Fruit fly (Drosophila melanogaster) whole organism, prepupa: ENCODE results near the gene CG44836.

Experiments used
- Blimp-1 ChIP-seq: fragments of 200-800 bp; sonication (Bioruptor generic); optimal IDR thresholded peaks from 3 replicates; lab custom pipeline; 2017; ENCODE audit warnings: missing biosample characterization, missing genetic modification characterization, mild to moderate bottlenecking, moderate library complexity, missing genetic modification reagents
- CG10631 ChIP-seq: fragments of 200-800 bp; sonication (Bioruptor generic); optimal IDR thresholded peaks from 2 replicates; lab custom pipeline; 2016; ENCODE audit warnings: missing biosample characterization, missing genetic modification characterization
- CG10669 ChIP-seq: fragments of 200-800 bp; sonication (Bioruptor generic); optimal IDR thresholded peaks from 3 replicates; lab custom pipeline; 2018; ENCODE audit warnings: missing biosample characterization, mild to moderate bottlenecking, missing genetic modification characterization, moderate library complexity
- CG11762 ChIP-seq: fragments of 200-800 bp; sonication (Bioruptor generic); optimal IDR thresholded peaks from 3 replicates; lab custom pipeline; 2016; ENCODE audit warnings: missing biosample characterization, missing genetic modification characterization; ENCODE audit not compliant: insufficient read depth
- CG11902 ChIP-seq: fragments of 200-800 bp; sonication (Bioruptor generic); optimal IDR thresholded peaks from 3 replicates; lab custom pipeline; 2016; ENCODE audit warnings: missing biosample characterization, missing genetic modification characterization
- CG16779 ChIP-seq: fragments of 200-800 bp; sonication (Bioruptor generic); optimal IDR thresholded peaks from 3 replicates; lab custom pipeline; 2017; ENCODE audit warnings: missing biosample characterization, mild to moderate bottlenecking, missing genetic modification characterization
- CG31627 ChIP-seq: fragments of 200-800 bp; sonication (Bioruptor generic); optimal IDR thresholded peaks from 3 replicates; lab custom pipeline; 2016; ENCODE audit warnings: missing biosample characterization, missing genetic modification characterization
- CG32006 ChIP-seq: fragments of 200-800 bp; sonication (Bioruptor generic); optimal IDR thresholded peaks from 3 replicates; lab custom pipeline; 2017; ENCODE audit warnings: missing biosample characterization, mild to moderate bottlenecking, missing genetic modification characterization
- CG3919 ChIP-seq: fragments of 200-800 bp; sonication (Bioruptor generic); optimal IDR thresholded peaks from 3 replicates; lab custom pipeline; 2016; ENCODE audit warnings: missing biosample characterization, missing genetic modification characterization
- CG4318 ChIP-seq: fragments of 200-800 bp; sonication (Bioruptor generic); optimal IDR thresholded peaks from 3 replicates; lab custom pipeline; 2017; ENCODE audit warnings: missing biosample characterization, mild to moderate bottlenecking, missing genetic modification characterization
- CG6163 ChIP-seq: fragments of 200-800 bp; sonication (Bioruptor generic); IDR thresholded peaks from 3 replicates; pipeline ENCODE4 v1.3.6; 2022; ENCODE audit warnings: missing biosample characterization, missing genetic modification characterization
- CG6276 ChIP-seq: fragments of 200-800 bp; sonication (Bioruptor generic); optimal IDR thresholded peaks from 2 replicates; lab custom pipeline; 2017; ENCODE audit warnings: missing biosample characterization, mild to moderate bottlenecking, missing genetic modification characterization
- CG6792 ChIP-seq: fragments of 200-800 bp; sonication (Bioruptor generic); optimal IDR thresholded peaks from 3 replicates; lab custom pipeline; 2016; ENCODE audit warnings: missing biosample characterization, missing genetic modification characterization
- CG6808 ChIP-seq: fragments of 200-800 bp; sonication (Bioruptor generic); optimal IDR thresholded peaks from 3 replicates; lab custom pipeline; 2017; ENCODE audit warnings: missing biosample characterization, missing genetic modification characterization, mild to moderate bottlenecking, moderate library complexity, missing genetic modification reagents
- CG6854 ChIP-seq: fragments of 200-800 bp; sonication (Bioruptor generic); optimal IDR thresholded peaks from 2 replicates; lab custom pipeline; 2017; ENCODE audit warnings: missing biosample characterization, mild to moderate bottlenecking, missing genetic modification characterization
- CG7368 ChIP-seq: fragments of 200-800 bp; sonication (Bioruptor generic); optimal IDR thresholded peaks from 3 replicates; lab custom pipeline; 2016; ENCODE audit warnings: missing biosample characterization, missing genetic modification characterization
- CG8119 ChIP-seq: fragments of 200-800 bp; sonication (Bioruptor generic); IDR thresholded peaks from 3 replicates; pipeline ENCODE4 v1.3.6; 2022; ENCODE audit warnings: missing biosample characterization, missing genetic modification characterization
- CG8319 ChIP-seq: fragments of 200-800 bp; sonication (Bioruptor generic); optimal IDR thresholded peaks from 3 replicates; lab custom pipeline; 2016; ENCODE audit warnings: missing biosample characterization, missing genetic modification characterization
- CG8632 ChIP-seq: fragments of 200-800 bp; sonication (Bioruptor generic); optimal IDR thresholded peaks from 3 replicates; lab custom pipeline; 2016; ENCODE audit warnings: missing biosample characterization, missing genetic modification characterization
- CG9139 ChIP-seq: fragments of 200-800 bp; sonication (Bioruptor generic); optimal IDR thresholded peaks from 3 replicates; lab custom pipeline; 2017; ENCODE audit warnings: missing biosample characterization, mild to moderate bottlenecking, missing genetic modification characterization
- Eip75B ChIP-seq: fragments of 200-800 bp; sonication (Bioruptor generic); optimal IDR thresholded peaks from 3 replicates; lab custom pipeline; 2016; ENCODE audit warnings: missing biosample characterization, missing genetic modification characterization
- Eip93F ChIP-seq: fragments of 200-800 bp; sonication (Bioruptor generic); optimal IDR thresholded peaks from 2 replicates; lab custom pipeline; 2016; ENCODE audit warnings: missing biosample characterization, mild to moderate bottlenecking, missing genetic modification characterization
- Ets21C ChIP-seq: fragments of 200-800 bp; sonication (Bioruptor generic); optimal IDR thresholded peaks from 3 replicates; lab custom pipeline; 2016; ENCODE audit warnings: missing biosample characterization, missing genetic modification characterization
- Gug ChIP-seq: fragments of 200-800 bp; sonication (Bioruptor generic); IDR thresholded peaks from 2 replicates; pipeline ENCODE4 v1.3.6; 2022; ENCODE audit warnings: missing biosample characterization, missing genetic modification characterization
- Hr38 ChIP-seq: sonication (Bioruptor generic); optimal IDR thresholded peaks from 2 replicates; lab custom pipeline; 2016; ENCODE audit warnings: missing biosample characterization, missing genetic modification characterization
- Hr39 ChIP-seq: fragments of 200-800 bp; sonication (Bioruptor generic); optimal IDR thresholded peaks from 2 replicates; lab custom pipeline; 2016; ENCODE audit warnings: missing biosample characterization, missing genetic modification characterization
- Hr4 ChIP-seq: fragments of 200-800 bp; sonication (Bioruptor generic); optimal IDR thresholded peaks from 3 replicates; lab custom pipeline; 2016; ENCODE audit warnings: missing biosample characterization, missing genetic modification characterization
- Met ChIP-seq: fragments of 200-800 bp; sonication (Bioruptor generic); optimal IDR thresholded peaks from 3 replicates; lab custom pipeline; 2016; ENCODE audit warnings: missing biosample characterization, missing genetic modification characterization
- OdsH ChIP-seq: fragments of 200-800 bp; sonication (Bioruptor generic); optimal IDR thresholded peaks from 3 replicates; lab custom pipeline; 2016; ENCODE audit warnings: missing biosample characterization, missing genetic modification characterization
- Smox ChIP-seq: fragments of 200-800 bp; sonication (Bioruptor generic); optimal IDR thresholded peaks from 3 replicates; lab custom pipeline; 2016; ENCODE audit warnings: missing biosample characterization, missing genetic modification characterization
- Sox14 ChIP-seq: fragments of 200-800 bp; sonication (Bioruptor generic); optimal IDR thresholded peaks from 3 replicates; lab custom pipeline; 2016; ENCODE audit warnings: missing biosample characterization, missing genetic modification characterization
- Sox15 ChIP-seq: fragments of 200-800 bp; sonication (Bioruptor generic); optimal IDR thresholded peaks from 3 replicates; lab custom pipeline; 2016; ENCODE audit warnings: missing biosample characterization, missing genetic modification characterization
- achi ChIP-seq: fragments of 200-800 bp; sonication (Bioruptor generic); optimal IDR thresholded peaks from 3 replicates; lab custom pipeline; 2016; ENCODE audit warnings: missing biosample characterization, missing genetic modification characterization
- acj6 ChIP-seq: fragments of 200-800 bp; sonication (Bioruptor generic); optimal IDR thresholded peaks from 3 replicates; lab custom pipeline; 2016; ENCODE audit warnings: missing biosample characterization, missing genetic modification characterization
- cyc ChIP-seq: fragments of 200-800 bp; sonication (Bioruptor generic); optimal IDR thresholded peaks from 3 replicates; lab custom pipeline; 2016; ENCODE audit warnings: missing biosample characterization, missing genetic modification characterization
- dac ChIP-seq: fragments of 200-800 bp; sonication (Bioruptor generic); optimal IDR thresholded peaks from 2 replicates; lab custom pipeline; 2017; ENCODE audit warnings: missing biosample characterization, mild to moderate bottlenecking, missing genetic modification characterization
- esn ChIP-seq: fragments of 200-800 bp; sonication (Bioruptor generic); optimal IDR thresholded peaks from 2 replicates; lab custom pipeline; 2016; ENCODE audit warnings: missing biosample characterization, mild to moderate bottlenecking, missing genetic modification characterization, moderate library complexity
- fd59A ChIP-seq: fragments of 200-800 bp; sonication (Bioruptor generic); optimal IDR thresholded peaks from 2 replicates; lab custom pipeline; 2017; ENCODE audit warnings: missing biosample characterization, mild to moderate bottlenecking, missing genetic modification characterization, missing genetic modification reagents
- fkh ChIP-seq: fragments of 200-800 bp; sonication (Bioruptor generic); optimal IDR thresholded peaks from 3 replicates; lab custom pipeline; 2017; ENCODE audit warnings: missing biosample characterization, mild to moderate bottlenecking, missing genetic modification characterization, moderate library complexity
- lz ChIP-seq: fragments of 200-800 bp; sonication (Bioruptor generic); optimal IDR thresholded peaks from 3 replicates; lab custom pipeline; 2016; ENCODE audit warnings: missing biosample characterization, missing genetic modification characterization
- pdm3 ChIP-seq: fragments of 200-800 bp; sonication (Bioruptor generic); optimal IDR thresholded peaks from 3 replicates; lab custom pipeline; 2016; ENCODE audit warnings: missing biosample characterization, missing genetic modification characterization
- salr ChIP-seq, 2 experiments: fragments of 200-800 bp; sonication (Bioruptor generic); optimal IDR thresholded peaks; 3 replicates each; lab custom pipeline; 2016 to 2018; ENCODE audit warnings: missing biosample characterization in 2 of 2, missing genetic modification characterization in 2 of 2, mild to moderate bottlenecking in 1 of 2
- ss ChIP-seq, 2 experiments: fragments of 200-800 bp; sonication (Bioruptor generic); optimal IDR thresholded peaks; 2 replicates in 1 of 2; 3 replicates in 1 of 2; lab custom pipeline; 2017 to 2018; ENCODE audit warnings: mild to moderate bottlenecking in 2 of 2, missing biosample characterization in 2 of 2, missing genetic modification characterization in 2 of 2, moderate library complexity in 1 of 2
- svp ChIP-seq: fragments of 200-800 bp; sonication (Bioruptor generic); peaks from one replicate; lab custom pipeline; 2016; ENCODE audit warnings: missing biosample characterization, missing genetic modification characterization
- topi ChIP-seq: fragments of 200-800 bp; sonication (Bioruptor generic); optimal IDR thresholded peaks from 3 replicates; lab custom pipeline; 2016; ENCODE audit warnings: missing biosample characterization, missing genetic modification characterization
- vri ChIP-seq: fragments of 200-800 bp; sonication (Bioruptor generic); optimal IDR thresholded peaks from 3 replicates; lab custom pipeline; 2016; ENCODE audit warnings: missing biosample characterization, mild to moderate bottlenecking, missing genetic modification characterization

Gene CG44836

dm6 chr3L:16385880-16386584, 14.0 kb downstream of the CG44836 start, which contains the start of the genes Agpat3 and RAF2 (continued):
- no peak for TF ChIP-seq CG6276 (GFP tag; lab: Kevin White, UChicago)
- TF ChIP-seq Met = peak; percentile 20
- TF ChIP-seq CG6163 = 0 out of 3 replicates have a peak, but pooled peaks have one; percentile 40
- TF ChIP-seq CG8119 = 0 out of 3 replicates have a peak, but pooled peaks have one; percentile 29
- TF ChIP-seq Sox15 (GFP tag; lab: Kevin White, UChicago) = peak; percentile 54
- no peak for TF ChIP-seq Smox (GFP tag; lab: Kevin White, UChicago)
- peak; percentile 12 for TF ChIP-seq CG4318 (GFP tag; lab: Kevin White, UChicago)
- TF ChIP-seq esn (GFP tag; lab: Kevin White, UChicago) = peak; percentile 46
- peak; percentile 42 for TF ChIP-seq CG32006 (GFP tag; lab: Kevin White, UChicago)
- TF ChIP-seq salr (GFP tag; optimal IDR thresholded peaks at IDR 0.05; lab: Kevin White, UChicago) = peak in 1 of 2 experiments; percentile 40
- TF ChIP-seq lz (GFP tag; lab: Kevin White, UChicago) = peak; percentile 34
- peak; percentile 61 for TF ChIP-seq cyc (GFP tag; lab: Kevin White, UChicago)
- peak; percentile 82 for TF ChIP-seq achi (GFP tag; lab: Kevin White, UChicago)
- peak; percentile 16 for TF ChIP-seq CG10669 (GFP tag; lab: Kevin White, UChicago)
- peak; percentile 7 for TF ChIP-seq Eip75B (GFP tag; lab: Kevin White, UChicago)
- TF ChIP-seq CG3919 = peak; percentile 34
- TF ChIP-seq CG11902 = peak; percentile 49
- TF ChIP-seq Sox14 (GFP tag; lab: Kevin White, UChicago) = no peak
- peak; percentile 63 for TF ChIP-seq acj6
- TF ChIP-seq, all 60 proteins: peak for 30

DNA sequence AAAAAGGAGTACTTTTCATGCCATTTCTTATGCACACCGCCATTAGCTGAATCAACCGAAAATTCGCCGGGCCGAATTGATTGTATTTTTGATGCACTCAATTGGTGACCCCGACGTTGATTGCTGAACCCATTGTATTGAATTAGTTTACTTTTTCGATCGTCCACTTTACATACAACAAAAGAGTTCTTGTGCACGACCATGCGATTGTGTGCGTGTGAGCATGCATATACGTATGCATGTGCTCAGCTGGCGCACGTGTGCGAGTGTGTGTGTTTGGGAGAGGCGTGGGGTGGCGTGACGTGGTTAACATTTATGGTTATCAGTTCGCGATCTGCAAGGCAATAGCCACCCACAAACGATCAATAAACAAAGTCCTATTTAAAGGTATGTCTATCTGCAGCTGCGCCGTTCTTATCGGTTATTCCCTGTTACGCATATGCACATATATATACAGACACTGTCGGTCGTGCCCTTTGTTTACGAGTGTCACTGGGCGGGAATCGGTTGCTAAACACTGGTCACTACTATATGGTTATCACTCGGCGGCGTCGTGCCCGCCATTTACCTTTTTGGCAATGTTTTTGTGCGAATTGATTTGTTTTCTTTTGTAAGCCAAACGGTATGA, 14.7 kb downstream of the CG44836 start:
- peak; percentile 19 for TF ChIP-seq CG6276 (GFP tag; lab: Kevin White, UChicago)
- TF ChIP-seq CG4318 (GFP tag; lab: Kevin White, UChicago) = no peak
- TF ChIP-seq CG8632 (GFP tag; lab: Kevin White, UChicago) = peak; percentile 11
- TF ChIP-seq topi (GFP tag; lab: Kevin White, UChicago) = no peak
- TF ChIP-seq OdsH (GFP tag; lab: Kevin White, UChicago) = no peak
- no peak for TF ChIP-seq Hr4 (GFP tag; lab: Kevin White, UChicago)
- no peak for TF ChIP-seq CG31627 (GFP tag; lab: Kevin White, UChicago)
- TF ChIP-seq CG6163 = no peak
- TF ChIP-seq salr (GFP tag; optimal IDR thresholded peaks at IDR 0.05; lab: Kevin White, UChicago) = no peak
- TF ChIP-seq Eip93F (GFP tag; lab: Kevin White, UChicago) = no peak
- TF ChIP-seq Blimp-1 (GFP tag; lab: Kevin White, UChicago) = no peak
- TF ChIP-seq vri (GFP tag; lab: Kevin White, UChicago) = peak; percentile 84
- TF ChIP-seq CG10631 (GFP tag; lab: Kevin White, UChicago) = no peak
- TF ChIP-seq lz (GFP tag; lab: Kevin White, UChicago) = no peak
- no peak for TF ChIP-seq Hr38 (GFP tag; lab: Kevin White, UChicago)
- no peak for TF ChIP-seq CG32006 (GFP tag; lab: Kevin White, UChicago)
- no peak for TF ChIP-seq Gug (GFP tag; lab: Robert Waterston, UW)
- no peak for TF ChIP-seq Hr39 (GFP tag; lab: Kevin White, UChicago)
- TF ChIP-seq CG9139 (GFP tag; lab: Kevin White, UChicago) = peak; percentile 37
- no peak for TF ChIP-seq cyc (GFP tag; lab: Kevin White, UChicago)
- no peak for TF ChIP-seq Ets21C
- TF ChIP-seq dac (GFP tag; lab: Kevin White, UChicago) = no peak
- no peak for TF ChIP-seq pdm3 (GFP tag; lab: Kevin White, UChicago)
- no peak for TF ChIP-seq CG7368
- TF ChIP-seq fkh (GFP tag; lab: Kevin White, UChicago) = peak; percentile 36
- TF ChIP-seq svp (GFP tag; lab: Kevin White, UChicago) = peak; percentile 86
- no peak for TF ChIP-seq fd59A
- TF ChIP-seq CG6792 = no peak
- peak; percentile 88 for TF ChIP-seq CG8319 (GFP tag; lab: Kevin White, UChicago)
- peak; percentile 47 for TF ChIP-seq CG6808 (GFP tag; lab: Kevin White, UChicago)
- peak; percentile 83 for TF ChIP-seq ss (GFP tag; optimal IDR thresholded peaks at IDR 0.05; lab: Kevin White, UChicago)
- TF ChIP-seq Sox14 (GFP tag; lab: Kevin White, UChicago) = peak; percentile 32
- TF ChIP-seq CG3919 = no peak
- peak; percentile 68 for TF ChIP-seq CG16779 (tag; lab: Kevin White, UChicago)
- TF ChIP-seq CG6854 (GFP tag; lab: Kevin White, UChicago) = no peak
- peak; percentile 33; the same call in 1 of the 3 replicates for TF ChIP-seq CG8119
- TF ChIP-seq CG11762 (GFP tag; lab: Kevin White, UChicago) = no peak
